Fruit fly (Drosophila melanogaster) whole organism, embryonic: Measurements from ENCODE around the gene Nagk.

Experiments
- Atf6 ChIP-seq: fragments of 200-800 bp; sonication (Bioruptor generic); IDR thresholded peaks from 2 replicates; pipeline ENCODE4 v1.3.6; 2022; ENCODE audit warnings: missing biosample characterization, missing genetic modification characterization
- CG1024 ChIP-seq: fragments of 200-800 bp; sonication (Bioruptor generic); IDR thresholded peaks from 2 replicates; pipeline ENCODE4 v1.3.6; 2022; ENCODE audit warnings: missing biosample characterization, missing genetic modification characterization
- CG10654 ChIP-seq: fragments of 200-800 bp; sonication (Bioruptor generic); optimal IDR thresholded peaks from 2 replicates; lab custom pipeline; 2016; ENCODE audit warnings: missing biosample characterization, missing genetic modification characterization
- CG11093 ChIP-seq: fragments of 200-800 bp; sonication (Bioruptor generic); IDR thresholded peaks from 3 replicates; pipeline ENCODE4 v1.3.6; 2022; ENCODE audit warnings: missing biosample characterization, missing genetic modification characterization
- CG11504 ChIP-seq: fragments of 200-800 bp; sonication (Bioruptor generic); optimal IDR thresholded peaks from 3 replicates; lab custom pipeline; 2019; ENCODE audit warnings: missing biosample characterization, mild to moderate bottlenecking, missing genetic modification characterization, moderate library complexity
- CG12155 ChIP-seq: fragments of 200-800 bp; sonication (Bioruptor generic); optimal IDR thresholded peaks from 3 replicates; lab custom pipeline; 2016; ENCODE audit warnings: missing biosample characterization, missing genetic modification characterization
- CG12659 ChIP-seq: fragments of 200-800 bp; sonication (Bioruptor generic); optimal IDR thresholded peaks from 3 replicates; lab custom pipeline; 2017; ENCODE audit warnings: mild to moderate bottlenecking, missing biosample characterization, missing genetic modification reagents, missing genetic modification characterization
- CG14014 ChIP-seq: fragments of 200-800 bp; sonication (Bioruptor generic); IDR thresholded peaks from 2 replicates; pipeline ENCODE4 v1.3.6; 2022; ENCODE audit warnings: missing biosample characterization, missing genetic modification characterization
- CG14860 ChIP-seq: fragments of 200-800 bp; sonication (Bioruptor generic); IDR thresholded peaks from 3 replicates; pipeline ENCODE4 v1.3.6; 2022; ENCODE audit warnings: missing biosample characterization, missing genetic modification characterization; ENCODE audit not compliant: partially characterized antibody
- CG15073 ChIP-seq: fragments of 200-800 bp; sonication (Bioruptor generic); optimal IDR thresholded peaks from 2 replicates; lab custom pipeline; 2016; ENCODE audit warnings: missing biosample characterization, missing genetic modification characterization
- CG16815 ChIP-seq: fragments of 200-800 bp; sonication (Bioruptor generic); optimal IDR thresholded peaks from 3 replicates; lab custom pipeline; 2017; ENCODE audit warnings: missing biosample characterization, mild to moderate bottlenecking, missing genetic modification characterization
- CG18599 ChIP-seq: fragments of 200-800 bp; sonication (Bioruptor generic); optimal IDR thresholded peaks from 3 replicates; lab custom pipeline; 2017; ENCODE audit warnings: missing biosample characterization, missing genetic modification characterization, mild to moderate bottlenecking, moderate library complexity, missing genetic modification reagents
- CG2116 ChIP-seq: fragments of 200-800 bp; sonication (Bioruptor generic); optimal IDR thresholded peaks from 3 replicates; lab custom pipeline; 2018; ENCODE audit warnings: missing biosample characterization, mild to moderate bottlenecking, missing genetic modification characterization
- CG2712 ChIP-seq: fragments of 200-800 bp; optimal IDR thresholded peaks from 3 replicates; lab custom pipeline; 2019; ENCODE audit warnings: missing biosample characterization, mild to moderate bottlenecking, missing genetic modification characterization, moderate library complexity
- CG3281 ChIP-seq: fragments of 200-800 bp; sonication (Bioruptor generic); optimal IDR thresholded peaks from 3 replicates; lab custom pipeline; 2017; ENCODE audit warnings: missing biosample characterization, mild to moderate bottlenecking, missing genetic modification characterization
- CG34224 ChIP-seq: fragments of 200-800 bp; sonication (Bioruptor generic); IDR thresholded peaks from 3 replicates; pipeline ENCODE4 v1.3.6; 2022; ENCODE audit warnings: missing biosample characterization, missing genetic modification characterization; ENCODE audit not compliant: partially characterized antibody
- CG34376 ChIP-seq: fragments of 200-800 bp; sonication (Bioruptor generic); optimal IDR thresholded peaks from 2 replicates; lab custom pipeline; 2018; ENCODE audit warnings: missing biosample characterization, mild to moderate bottlenecking, missing genetic modification characterization
- CG34422 ChIP-seq: fragments of 200-800 bp; sonication (Bioruptor generic); IDR thresholded peaks from 3 replicates; pipeline ENCODE4 v1.3.6; 2022; ENCODE audit warnings: missing biosample characterization, missing genetic modification characterization
- CG42726 ChIP-seq: fragments of 200-800 bp; sonication (Bioruptor generic); IDR thresholded peaks from 2 replicates; pipeline ENCODE4 v1.3.6; 2022; ENCODE audit warnings: missing biosample characterization, missing genetic modification characterization; ENCODE audit not compliant: partially characterized antibody
- CG6791 ChIP-seq: fragments of 200-800 bp; sonication (Bioruptor generic); IDR thresholded peaks from 3 replicates; pipeline ENCODE4 v1.3.6; 2022; ENCODE audit warnings: missing biosample characterization, missing genetic modification characterization; ENCODE audit not compliant: partially characterized antibody
- CG7556 ChIP-seq: fragments of 200-800 bp; sonication (Bioruptor generic); optimal IDR thresholded peaks from 2 replicates; lab custom pipeline; 2017; ENCODE audit warnings: missing biosample characterization, mild to moderate bottlenecking, missing genetic modification characterization
- CG7987 ChIP-seq: fragments of 200-800 bp; sonication (Bioruptor generic); optimal IDR thresholded peaks from 2 replicates; lab custom pipeline; 2018; ENCODE audit warnings: missing biosample characterization, mild to moderate bottlenecking, missing genetic modification characterization, moderate library complexity
- CG8089 ChIP-seq: fragments of 200-800 bp; sonication (Bioruptor generic); optimal IDR thresholded peaks from 3 replicates; lab custom pipeline; 2016; ENCODE audit warnings: missing biosample characterization, missing genetic modification characterization
- CTCF ChIP-seq: fragments of 200-800 bp; sonication (Bioruptor generic); optimal IDR thresholded peaks from 2 replicates; lab custom pipeline; 2017; ENCODE audit warnings: missing biosample characterization, mild to moderate bottlenecking, missing genetic modification characterization, moderate library complexity
- Dref ChIP-seq: fragments of 200-800 bp; sonication (Bioruptor generic); IDR thresholded peaks from 2 replicates; pipeline ENCODE4 v1.3.6; 2022; ENCODE audit warnings: missing biosample characterization, missing genetic modification characterization
- E2f2 ChIP-seq: fragments of 200-800 bp; sonication (Bioruptor generic); IDR thresholded peaks from 2 replicates; pipeline ENCODE4 v1.3.6; 2022; ENCODE audit warnings: missing biosample characterization, missing genetic modification characterization
- Ets97D ChIP-seq: fragments of 200-800 bp; sonication (Bioruptor generic); optimal IDR thresholded peaks from 3 replicates; lab custom pipeline; 2016; ENCODE audit warnings: missing biosample characterization, missing genetic modification characterization
- MBD-R2 ChIP-seq: fragments of 200-800 bp; sonication (Bioruptor generic); IDR thresholded peaks from 2 replicates; pipeline ENCODE4 v1.3.6; 2022; ENCODE audit warnings: missing biosample characterization, missing genetic modification characterization
- Med ChIP-seq: fragments of 200-800 bp; sonication (Bioruptor generic); peaks from one replicate; lab custom pipeline; 2016; ENCODE audit warnings: missing biosample characterization, missing genetic modification characterization, mild to moderate bottlenecking, inconsistent platforms, moderate library complexity
- Neu2 ChIP-seq: fragments of 200-800 bp; sonication (Bioruptor generic); optimal IDR thresholded peaks from 3 replicates; lab custom pipeline; 2016; ENCODE audit warnings: missing biosample characterization, missing genetic modification characterization, borderline replicate concordance
- Oli ChIP-seq: fragments of 200-800 bp; sonication (Bioruptor generic); optimal IDR thresholded peaks from 2 replicates; lab custom pipeline; 2018; ENCODE audit warnings: missing biosample characterization, mild to moderate bottlenecking, missing genetic modification characterization, moderate library complexity
- PHDP ChIP-seq: fragments of 200-800 bp; sonication (Bioruptor generic); optimal IDR thresholded peaks from 3 replicates; lab custom pipeline; 2018; ENCODE audit warnings: missing biosample characterization, mild to moderate bottlenecking, missing genetic modification characterization, moderate library complexity
- Rfx ChIP-seq: fragments of 200-800 bp; sonication (Bioruptor generic); IDR thresholded peaks from 2 replicates; pipeline ENCODE4 v1.3.6; 2022; ENCODE audit warnings: missing biosample characterization, missing genetic modification characterization
- Sin3A ChIP-seq: fragments of >200 bp; optimal IDR thresholded peaks from 2 replicates; lab custom pipeline; 2018
- Sox102F ChIP-seq: fragments of 200-800 bp; sonication (Bioruptor generic); optimal IDR thresholded peaks from 2 replicates; lab custom pipeline; 2018; ENCODE audit warnings: missing biosample characterization, mild to moderate bottlenecking, missing genetic modification characterization, moderate library complexity
- bbx ChIP-seq: fragments of 200-800 bp; sonication (Bioruptor generic); IDR thresholded peaks from 2 replicates; pipeline ENCODE4 v1.3.6; 2022; ENCODE audit warnings: missing biosample characterization, missing genetic modification characterization; ENCODE audit not compliant: partially characterized antibody
- bcd ChIP-seq: fragments of 200-800 bp; sonication (Bioruptor generic); optimal IDR thresholded peaks from 2 replicates; lab custom pipeline; 2017; ENCODE audit warnings: missing biosample characterization, mild to moderate bottlenecking, missing genetic modification characterization
- ci ChIP-seq: fragments of 200-800 bp; sonication (Bioruptor generic); IDR thresholded peaks from 3 replicates; pipeline ENCODE4 v1.3.6; 2022; ENCODE audit warnings: missing biosample characterization, missing genetic modification characterization
- dimm ChIP-seq: fragments of 200-800 bp; sonication (Bioruptor generic); IDR thresholded peaks from 2 replicates; pipeline ENCODE4 v1.3.6; 2022; ENCODE audit warnings: missing biosample characterization, missing genetic modification characterization
- h ChIP-seq: fragments of >200 bp; optimal IDR thresholded peaks from 2 replicates; lab custom pipeline; 2017
- hb ChIP-seq: fragments of 200-800 bp; sonication (Bioruptor generic); IDR thresholded peaks from 3 replicates; pipeline ENCODE4 v1.3.6; 2022; ENCODE audit warnings: missing biosample characterization, missing genetic modification characterization; ENCODE audit not compliant: partially characterized antibody
- her ChIP-seq: fragments of 200-800 bp; sonication (Bioruptor generic); optimal IDR thresholded peaks from 2 replicates; lab custom pipeline; 2016; ENCODE audit warnings: missing biosample characterization, missing genetic modification characterization
- inv ChIP-seq: fragments of 200-800 bp; sonication (Bioruptor generic); IDR thresholded peaks from 2 replicates; pipeline ENCODE4 v1.3.6; 2022; ENCODE audit warnings: missing biosample characterization, missing genetic modification characterization; ENCODE audit not compliant: partially characterized antibody
- jing ChIP-seq: fragments of 200-800 bp; sonication (Bioruptor generic); optimal IDR thresholded peaks from 2 replicates; lab custom pipeline; 2018; ENCODE audit warnings: missing biosample characterization, mild to moderate bottlenecking, missing genetic modification characterization
- pzg ChIP-seq: fragments of 200-800 bp; sonication (Bioruptor generic); optimal IDR thresholded peaks from 3 replicates; lab custom pipeline; 2018; ENCODE audit warnings: missing biosample characterization, mild to moderate bottlenecking, missing genetic modification characterization, moderate library complexity
- sens ChIP-seq: fragments of 200-800 bp; sonication (Bioruptor generic); peaks from one replicate; lab custom pipeline; 2016; ENCODE audit warnings: missing biosample characterization, missing genetic modification characterization
- sob ChIP-seq: fragments of 200-800 bp; sonication (Bioruptor generic); IDR thresholded peaks from 2 replicates; pipeline ENCODE4 v1.3.6; 2022; ENCODE audit warnings: missing biosample characterization, missing genetic modification characterization
- stwl ChIP-seq: fragments of 200-800 bp; sonication (Bioruptor generic); optimal IDR thresholded peaks from 3 replicates; lab custom pipeline; 2018; ENCODE audit warnings: missing biosample characterization, mild to moderate bottlenecking, missing genetic modification characterization, moderate library complexity
- tna ChIP-seq: fragments of 200-800 bp; sonication (Bioruptor generic); IDR thresholded peaks from 2 replicates; pipeline ENCODE4 v1.3.6; 2022; ENCODE audit warnings: missing biosample characterization, missing genetic modification characterization; ENCODE audit not compliant: partially characterized antibody
- trem ChIP-seq: fragments of 200-800 bp; optimal IDR thresholded peaks from 3 replicates; lab custom pipeline; 2019; ENCODE audit warnings: missing biosample characterization, mild to moderate bottlenecking, missing genetic modification characterization, moderate library complexity
- twi ChIP-seq: fragments of 200-800 bp; optimal IDR thresholded peaks from 2 replicates; lab custom pipeline; 2019; ENCODE audit warnings: missing biosample characterization, mild to moderate bottlenecking, missing genetic modification characterization, moderate library complexity
- zf30C ChIP-seq: fragments of 200-800 bp; sonication (Bioruptor generic); optimal IDR thresholded peaks from 3 replicates; lab custom pipeline; 2018; ENCODE audit warnings: missing biosample characterization, mild to moderate bottlenecking, missing genetic modification characterization

Gene Nagk

DNA sequence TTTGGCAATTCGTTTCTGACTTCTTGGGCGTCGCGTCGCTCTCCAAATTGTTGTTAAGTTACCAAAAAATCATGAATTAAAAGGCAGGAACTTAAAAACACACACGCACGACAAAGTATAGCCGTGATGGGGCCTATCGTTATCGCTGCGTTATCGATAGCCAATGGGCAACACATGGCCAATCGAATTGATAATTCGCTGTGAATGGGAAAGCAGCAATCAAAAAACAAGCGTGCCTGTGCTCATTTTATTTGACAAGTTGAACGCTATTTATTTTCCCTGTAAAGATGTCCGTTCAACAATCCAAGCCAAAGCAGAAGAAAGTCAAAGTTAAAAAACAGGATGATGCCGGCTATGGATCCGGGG lies 2.9 kb upstream of the Nagk start, which contains the start of the genes Surf4 and CG31301 (continued):
- TF ChIP-seq CG10654 (no peak), bbx (GFP tag; lab: Robert Waterston, UW) (peak; percentile 85), Med (GFP tag; lab: Kevin White, UChicago) (peak; percentile 71), CG11093 (GFP tag; lab: Robert Waterston, UW) (no peak), inv (peak; percentile 49), CG34376 (GFP tag; lab: Kevin White, UChicago) (peak; percentile 32), CG14014 (GFP tag; lab: Robert Waterston, UW) (peak; percentile 33; the same call in 1 of the 2 replicates), ci (GFP tag; lab: Robert Waterston, UW) (no peak), Dref (GFP tag; lab: Robert Waterston, UW) (peak; percentile 91), CTCF (GFP tag; lab: Kevin White, UChicago) (no peak), bcd (GFP tag; lab: Kevin White, UChicago) (no peak), MBD-R2 (GFP tag; lab: Robert Waterston, UW) (peak; percentile 80), Atf6 (GFP tag; lab: Robert Waterston, UW) (no peak), stwl (tag; lab: Kevin White, UChicago) (peak; percentile 62), CG7987 (GFP tag; lab: Kevin White, UChicago) (peak; percentile 26), CG34224 (GFP tag; lab: Robert Waterston, UW) (peak; percentile 64), CG42726 (peak; percentile 29; the same call in 1 of the 2 replicates), CG11504 (tag; lab: Kevin White, UChicago) (no peak), Oli (tag; lab: Kevin White, UChicago) (no peak), sens (peak; percentile 23), Rfx (GFP tag; lab: Robert Waterston, UW) (0 out of 2 replicates have a peak, but pooled peaks have one; percentile 10), PHDP (peak; percentile 7), Sox102F (no peak), CG18599 (GFP tag; lab: Kevin White, UChicago) (no peak), CG16815 (no peak), tna (GFP tag; lab: Robert Waterston, UW) (peak; percentile 85), dimm (GFP tag; lab: Robert Waterston, UW) (no peak), CG6791 (peak; percentile 90), Neu2 (GFP tag; lab: Kevin White, UChicago) (no peak), CG12155 (GFP tag; lab: Kevin White, UChicago) (peak; percentile 13), sob (GFP tag; lab: Robert Waterston, UW) (no peak), zf30C (GFP tag; lab: Kevin White, UChicago) (peak; percentile 30), pzg (GFP tag; lab: Kevin White, UChicago) (peak; percentile 65), E2f2 (0 out of 2 replicates have a peak, but pooled peaks have one; percentile 33), CG2712 (tag; lab: Kevin White, UChicago) (peak; percentile 9), Ets97D (GFP tag; lab: Kevin White, UChicago) (peak; percentile 71), trem (tag; lab: Kevin White, UChicago) (peak; percentile 29), h (lab: Kevin White, UChicago) (no peak), CG8089 (GFP tag; lab: Kevin White, UChicago) (no peak), CG7556 (GFP tag; lab: Kevin White, UChicago) (no peak), CG3281 (GFP tag; lab: Kevin White, UChicago) (no peak), Sin3A (lab: Kevin White, UChicago) (peak; percentile 39), her (GFP tag; lab: Kevin White, UChicago) (no peak), CG12659 (GFP tag; lab: Kevin White, UChicago) (peak; percentile 34), CG14860 (GFP tag; lab: Robert Waterston, UW) (peak; percentile 68; the same call in 2 of the 3 replicates), CG1024 (no peak), jing (GFP tag; lab: Kevin White, UChicago) (no peak), CG15073 (GFP tag; lab: Kevin White, UChicago) (no peak), hb (GFP tag; lab: Robert Waterston, UW) (peak; percentile 73), twi (tag; lab: Kevin White, UChicago) (peak; percentile 26), CG2116 (GFP tag; lab: Kevin White, UChicago) (peak; percentile 91), CG34422 (GFP tag; lab: Robert Waterston, UW) (peak; percentile 17; the same call in 1 of the 3 replicates)
